Worm (Caenorhabditis elegans): ENCODE data around the gene cest-31.

Gene cest-31

DNA sequence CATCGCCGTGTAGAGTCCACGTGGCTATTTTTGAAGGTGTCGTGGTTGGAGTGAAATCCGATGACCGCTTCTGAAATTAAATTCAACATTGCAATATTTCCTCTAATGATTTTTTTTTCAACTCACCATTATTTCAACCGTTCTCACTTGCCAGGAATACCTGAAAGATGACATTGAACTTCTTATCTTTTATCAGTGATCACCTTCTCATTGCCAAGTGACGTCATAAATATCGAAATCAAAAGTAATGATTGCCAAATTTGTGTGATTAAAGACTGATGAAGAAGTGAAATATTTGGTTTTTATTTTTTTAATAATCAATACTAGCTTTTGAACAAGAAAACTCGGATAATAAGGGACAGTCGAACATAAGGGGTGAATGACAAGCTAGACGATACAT is 32.7 kb downstream of the cest-31 start, which contains the start of gene W02F12.4 (continued):
- TF ChIP-seq egrh-3 (GFP tag; IDR thresholded peaks at IDR 0.05) (no peak), B0035.1 (tag; optimal IDR thresholded peaks at IDR 0.05) (no peak), nhr-80 (tag; optimal IDR thresholded peaks at IDR 0.05) (peak; percentile 69)

DNA sequence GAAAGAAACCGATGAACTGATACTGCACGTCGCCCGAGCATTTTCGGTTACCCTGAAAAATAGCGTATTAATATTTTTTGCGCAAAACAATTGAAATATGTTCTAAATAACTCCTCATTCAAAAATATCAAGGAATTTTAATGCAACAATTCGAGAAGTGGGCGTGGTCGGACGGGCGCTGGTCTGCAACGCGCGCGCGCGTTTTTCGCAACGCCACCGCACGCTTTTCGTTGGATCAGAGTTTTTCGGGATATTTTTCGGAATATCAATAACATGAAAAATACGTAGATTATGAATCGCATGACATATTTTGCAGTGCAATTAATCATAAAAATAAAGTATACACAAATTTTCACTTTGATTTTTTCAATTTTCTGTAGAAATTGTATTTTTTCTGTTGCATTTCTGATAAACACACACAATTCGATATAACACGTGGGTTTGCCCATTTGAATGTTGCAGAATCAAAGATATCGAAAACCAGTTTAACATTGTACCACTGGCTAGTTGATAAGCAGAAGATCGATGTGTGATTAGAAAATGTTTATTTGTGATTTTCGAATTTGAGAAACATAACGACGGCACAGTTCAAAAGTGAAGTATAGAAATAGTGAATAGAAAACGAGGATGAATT is 35.1 kb downstream of the cest-31 start, which contains the start of gene dlst-1:
TSS of gene dlst-1 (minus strand) at position 52 of the 634 bp plus-strand sequence.
- no peak for TF ChIP-seq aptf-2 (GFP tag; conservative IDR thresholded peaks at IDR 0.05)
- TF ChIP-seq cebp-2 (GFP tag; IDR thresholded peaks at IDR 0.05): no peak
- TF ChIP-seq lin-35 (GFP tag; optimal IDR thresholded peaks at IDR 0.05): no peak
- no peak for TF ChIP-seq F39B2.1 (GFP tag; IDR thresholded peaks at IDR 0.05)
- TF ChIP-seq lsl-1 (GFP tag; optimal IDR thresholded peaks at IDR 0.05): peak; percentile 48
- no peak for TF ChIP-seq unc-130 (GFP tag; optimal IDR thresholded peaks at IDR 0.05)
- no peak for TF ChIP-seq mxl-1 (tag; optimal IDR thresholded peaks at IDR 0.05)
- no peak for TF ChIP-seq nhr-120 (GFP tag; IDR thresholded peaks at IDR 0.05)
- TF ChIP-seq attf-3 (GFP tag; conservative IDR thresholded peaks at IDR 0.05): peak; percentile 77
- TF ChIP-seq Y53F4B.3 (GFP tag; IDR thresholded peaks at IDR 0.05): no peak
- TF ChIP-seq nfya-2 (GFP tag; IDR thresholded peaks at IDR 0.05): no peak
- 0 out of 2 replicates have a peak, but pooled peaks have one; percentile 23 for TF ChIP-seq F33H1.4 (GFP tag; IDR thresholded peaks at IDR 0.05)
- no peak for TF ChIP-seq Y67H2A.10 (GFP tag; conservative IDR thresholded peaks at IDR 0.05)
- TF ChIP-seq lsy-27 (tag; optimal IDR thresholded peaks at IDR 0.05; ENCODE audit: borderline replicate concordance, insufficient read depth): no peak
- TF ChIP-seq nfyb-1 (GFP tag; IDR thresholded peaks at IDR 0.05): no peak; the same call in 1 of the 2 replicates
- peak; percentile 25 for TF ChIP-seq efl-1 (GFP tag; optimal IDR thresholded peaks at IDR 0.05)
- TF ChIP-seq ztf-22 (GFP tag; optimal IDR thresholded peaks at IDR 0.05): no peak
- no peak for TF ChIP-seq dpff-1 (tag; optimal IDR thresholded peaks at IDR 0.05)
- no peak for TF ChIP-seq lir-1 (GFP tag; conservative IDR thresholded peaks at IDR 0.05)
- no peak for TF ChIP-seq ceh-27 (GFP tag; optimal IDR thresholded peaks at IDR 0.05)
- no peak for TF ChIP-seq F57A8.1 (GFP tag; optimal IDR thresholded peaks at IDR 0.05)
- peak; percentile 65 for TF ChIP-seq repo-1 (tag; optimal IDR thresholded peaks at IDR 0.05)
- TF ChIP-seq ama-1 (optimal IDR thresholded peaks at IDR 0.05): no peak
- no peak for TF ChIP-seq ama-1 (GFP tag; optimal IDR thresholded peaks at IDR 0.05)
- no peak for TF ChIP-seq ztf-6 (GFP tag; IDR thresholded peaks at IDR 0.05)
- TF ChIP-seq ceh-100 (GFP tag; IDR thresholded peaks at IDR 0.05): no peak
- no peak for TF ChIP-seq B0019.2 (GFP tag; conservative IDR thresholded peaks at IDR 0.05)
- peak; percentile 43 for TF ChIP-seq zim-3 (tag; optimal IDR thresholded peaks at IDR 0.05)
- TF ChIP-seq ceh-58 (GFP tag; IDR thresholded peaks at IDR 0.05): no peak
- no peak for TF ChIP-seq F55B11.4 (tag; optimal IDR thresholded peaks at IDR 0.05; ENCODE audit: borderline replicate concordance, insufficient read depth)
- TF ChIP-seq F57C9.4 (tag; optimal IDR thresholded peaks at IDR 0.05): no peak
- TF ChIP-seq lin-26 (GFP tag; IDR thresholded peaks at IDR 0.05): no peak
- TF ChIP-seq Y79H2A.3 (GFP tag; conservative IDR thresholded peaks at IDR 0.05): no peak
- no peak for TF ChIP-seq aptf-3 (GFP tag; IDR thresholded peaks at IDR 0.05)
- TF ChIP-seq dpl-1 (GFP tag; optimal IDR thresholded peaks at IDR 0.05): no peak
- TF ChIP-seq chd-7 (tag; optimal IDR thresholded peaks at IDR 0.05): no peak
- no peak for TF ChIP-seq ccch-3 (GFP tag; optimal IDR thresholded peaks at IDR 0.05)
- TF ChIP-seq let-526 (GFP tag; IDR thresholded peaks at IDR 0.05): no peak
- no peak for TF ChIP-seq let-607 (tag; optimal IDR thresholded peaks at IDR 0.05)
- no peak for TF ChIP-seq Y53G8AR.9 (GFP tag; conservative IDR thresholded peaks at IDR 0.05)
- TF ChIP-seq madf-10 (tag; optimal IDR thresholded peaks at IDR 0.05): peak; percentile 18
- TF ChIP-seq T07F8.4 (tag; optimal IDR thresholded peaks at IDR 0.05): no peak
- TF ChIP-seq K12H6.12 (tag; optimal IDR thresholded peaks at IDR 0.05): no peak
- no peak for TF ChIP-seq Y56A3A.18 (GFP tag; IDR thresholded peaks at IDR 0.05)
